Fruit fly (Drosophila melanogaster): Measurements from ENCODE around the gene CG7218.

The CG7218 gene

DNA sequence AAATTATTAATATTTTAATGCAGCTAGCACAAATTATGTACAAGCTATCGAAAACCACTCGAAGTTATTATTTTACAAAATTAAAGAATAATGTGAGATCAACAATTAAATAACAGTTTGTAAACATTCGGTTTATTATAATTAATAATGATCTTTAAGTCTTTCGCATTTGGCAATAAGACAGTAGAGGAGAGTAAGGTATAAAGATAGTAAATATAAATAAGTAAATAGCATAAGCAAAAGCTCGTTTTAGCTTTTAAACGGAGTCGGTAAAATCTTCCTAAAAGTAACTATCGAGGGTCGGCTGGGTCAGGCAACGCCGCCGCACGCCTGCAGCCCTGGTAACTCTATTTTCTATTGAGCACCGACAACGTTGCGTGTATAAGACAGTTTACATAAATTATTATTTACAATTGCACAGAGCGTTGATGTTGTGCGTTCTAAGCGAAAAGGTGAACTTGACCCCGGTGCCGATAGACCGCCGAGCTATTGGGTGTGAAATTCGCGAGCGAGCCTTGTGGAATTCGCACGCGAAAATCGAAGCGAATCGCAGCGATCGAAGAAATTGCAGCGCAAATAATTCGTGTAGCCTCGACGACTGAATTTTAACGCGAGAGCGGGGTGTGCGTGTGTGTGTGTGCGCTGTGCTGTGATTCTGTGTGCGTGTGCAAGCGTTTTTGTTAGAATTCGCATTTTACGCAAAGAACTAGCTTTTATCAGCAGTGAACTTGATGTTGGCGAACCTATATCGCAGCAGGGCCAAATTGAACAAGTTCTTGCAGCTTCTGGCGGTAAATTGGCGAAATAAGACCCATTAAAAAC is 3.4 kb upstream of the CG7218 start, which contains the start of gene wrd (continued):
- TF ChIP-seq dimm (GFP tag; IDR thresholded peaks at IDR 0.05) = no peak
- no peak for TF ChIP-seq run (tag; optimal IDR thresholded peaks at IDR 0.05)
- TF ChIP-seq CG6689 (GFP tag; IDR thresholded peaks at IDR 0.05) = no peak; the same call in 1 of the 2 replicates
- TF ChIP-seq ato (GFP tag; IDR thresholded peaks at IDR 0.05; ENCODE audit: partially characterized antibody) = 0 out of 2 replicates have a peak, but pooled peaks have one; percentile 18
- TF ChIP-seq ERR (GFP tag; optimal IDR thresholded peaks at IDR 0.05) = no peak
- peak; percentile 20 for TF ChIP-seq CG17829 (tag; optimal IDR thresholded peaks at IDR 0.05)
- TF ChIP-seq esg (GFP tag; conservative IDR thresholded peaks at IDR 0.05) = no peak
- TF ChIP-seq YL-1 (GFP tag; optimal IDR thresholded peaks at IDR 0.05) = no peak
- no peak for TF ChIP-seq CG10366 (GFP tag; IDR thresholded peaks at IDR 0.05)
- TF ChIP-seq CG12104 (GFP tag; optimal IDR thresholded peaks at IDR 0.05) = peak; percentile 17
- no peak for TF ChIP-seq shn (GFP tag; optimal IDR thresholded peaks at IDR 0.05)
- TF ChIP-seq CG16779 (GFP tag; IDR thresholded peaks at IDR 0.05) = no peak
- no peak for TF ChIP-seq Antp (GFP tag; optimal IDR thresholded peaks at IDR 0.05)
- TF ChIP-seq CG3163 (GFP tag; optimal IDR thresholded peaks at IDR 0.05) = no peak
- no peak for TF ChIP-seq CG11093 (GFP tag; IDR thresholded peaks at IDR 0.05)
- TF ChIP-seq CG13624 (GFP tag; optimal IDR thresholded peaks at IDR 0.05) = no peak
- no peak for TF ChIP-seq Xrp1 (GFP tag; IDR thresholded peaks at IDR 0.05)
- no peak for TF ChIP-seq pb (GFP tag; optimal IDR thresholded peaks at IDR 0.05)
- no peak for TF ChIP-seq CG9876 (GFP tag; optimal IDR thresholded peaks at IDR 0.05)
- TF ChIP-seq Atf-2 (GFP tag; optimal IDR thresholded peaks at IDR 0.05) = no peak
- TF ChIP-seq ci (GFP tag; IDR thresholded peaks at IDR 0.05) = 0 out of 3 replicates have a peak, but pooled peaks have one; percentile 7
- no peak for TF ChIP-seq eve (GFP tag; optimal IDR thresholded peaks at IDR 0.05)
- no peak for TF ChIP-seq peb (GFP tag; IDR thresholded peaks at IDR 0.05)
- TF ChIP-seq MESR4 (GFP tag; optimal IDR thresholded peaks at IDR 0.05) = peak; percentile 70
- TF ChIP-seq CkIIα-i1 (GFP tag; IDR thresholded peaks at IDR 0.05) = no peak
- TF ChIP-seq chm (GFP tag; IDR thresholded peaks at IDR 0.05) = no peak
- no peak for TF ChIP-seq CG10462 (GFP tag; optimal IDR thresholded peaks at IDR 0.05)
- 0 out of 3 replicates have a peak, but pooled peaks have one; percentile 37 for TF ChIP-seq Opbp (GFP tag; IDR thresholded peaks at IDR 0.05; ENCODE audit: partially characterized antibody)
- TF ChIP-seq gfzf (GFP tag; optimal IDR thresholded peaks at IDR 0.05) = no peak
- no peak for TF ChIP-seq gcm2 (GFP tag; optimal IDR thresholded peaks at IDR 0.05)
- no peak for TF ChIP-seq h (optimal IDR thresholded peaks at IDR 0.05)
- no peak for TF ChIP-seq CTCF (GFP tag; optimal IDR thresholded peaks at IDR 0.05)
- no peak for TF ChIP-seq CG18011 (GFP tag; optimal IDR thresholded peaks at IDR 0.05)
- TF ChIP-seq Bgb (GFP tag; IDR thresholded peaks at IDR 0.05; ENCODE audit: partially characterized antibody) = peak; percentile 49
- no peak for TF ChIP-seq CG3407 (GFP tag; optimal IDR thresholded peaks at IDR 0.05)
- TF ChIP-seq CG17612 (GFP tag; IDR thresholded peaks at IDR 0.05) = no peak
- no peak for TF ChIP-seq ash1 (GFP tag; optimal IDR thresholded peaks at IDR 0.05)
- peak; percentile 50; the same call in 1 of the 2 replicates for TF ChIP-seq slbo (GFP tag; IDR thresholded peaks at IDR 0.05)
- no peak for TF ChIP-seq CG17186 (GFP tag; optimal IDR thresholded peaks at IDR 0.05)
- peak; percentile 58; the same call in 1 of the 3 replicates for TF ChIP-seq CG11456 (GFP tag; IDR thresholded peaks at IDR 0.05)
- TF ChIP-seq B-H1 (GFP tag; IDR thresholded peaks at IDR 0.05) = no peak
- TF ChIP-seq NC2α (GFP tag; optimal IDR thresholded peaks at IDR 0.05) = no peak
- TF ChIP-seq gt (GFP tag; IDR thresholded peaks at IDR 0.05) = no peak
- no peak for TF ChIP-seq Asciz (GFP tag; optimal IDR thresholded peaks at IDR 0.05)
- peak; percentile 1 for TF ChIP-seq CG2116 (GFP tag; optimal IDR thresholded peaks at IDR 0.05)
- no peak for TF ChIP-seq Hand (GFP tag; optimal IDR thresholded peaks at IDR 0.05)
- TF ChIP-seq Nf-YC (tag; optimal IDR thresholded peaks at IDR 0.05) = peak; percentile 40
- peak; percentile 23 for TF ChIP-seq CG34376 (GFP tag; optimal IDR thresholded peaks at IDR 0.05)
- TF ChIP-seq CG11398 (GFP tag; optimal IDR thresholded peaks at IDR 0.05) = no peak
- peak; percentile 47 for TF ChIP-seq ind (GFP tag; optimal IDR thresholded peaks at IDR 0.05)
- peak; percentile 57; the same call in 2 of the 3 replicates for TF ChIP-seq row (GFP tag; IDR thresholded peaks at IDR 0.05)

Measured in whole organism, embryonic.